Worm (Caenorhabditis elegans) whole organism, L1 larva: Measurements from ENCODE around the gene ckb-2.

Experiments used
- C04F5.9 ChIP-seq: sonication (generic microtip); optimal IDR thresholded peaks from 2 replicates; lab custom pipeline; 2016; ENCODE audit warnings: missing genetic modification characterization, missing compliant biosample characterization
- C34B4.2 ChIP-seq: sonication (generic microtip); optimal IDR thresholded peaks from 2 replicates; lab custom pipeline; 2017; ENCODE audit warnings: mild to moderate bottlenecking, missing genetic modification characterization, missing compliant biosample characterization
- aha-1 ChIP-seq: fragments of 150-350 bp; optimal IDR thresholded peaks from 2 replicates; lab custom pipeline; 2014; ENCODE audit warnings: missing biosample characterization, missing genetic modification characterization
- aly-2 ChIP-seq: fragments of 150-350 bp; optimal IDR thresholded peaks from 2 replicates; lab custom pipeline; 2014; ENCODE audit warnings: missing biosample characterization, missing genetic modification characterization
- ama-1 ChIP-seq: fragments of 150-350 bp; optimal IDR thresholded peaks from 2 replicates; lab custom pipeline; 2014
- blmp-1 ChIP-seq: fragments of 150-350 bp; optimal IDR thresholded peaks from 2 replicates; lab custom pipeline; 2014; ENCODE audit warnings: missing biosample characterization, missing genetic modification characterization
- ceh-63 ChIP-seq: fragments of 200-800 bp; sonication (Bioruptor generic); optimal IDR thresholded peaks from 2 replicates; lab custom pipeline; 2018; ENCODE audit warnings: mild to moderate bottlenecking, missing genetic modification characterization, missing compliant biosample characterization
- ceh-90 ChIP-seq: sonication (generic microtip); optimal IDR thresholded peaks from 2 replicates; lab custom pipeline; 2016; ENCODE audit warnings: missing genetic modification characterization, missing compliant biosample characterization
- dpl-1 ChIP-seq, 3 experiments: fragments of 150-350 bp in 2 of 3; sonication (generic microtip) in 1 of 3; optimal IDR thresholded peaks; 2 replicates each; lab custom pipeline; 2014 to 2017; ENCODE audit warnings: missing biosample characterization in 3 of 3, missing genetic modification characterization in 3 of 3, missing genetic modification reagents in 3 of 3
- efl-1 ChIP-seq, 4 experiments: fragments of 150-350 bp; optimal IDR thresholded peaks in 3 of 4; peaks in 1 of 4; 1 replicate in 1 of 4; 2 replicates in 3 of 4; lab custom pipeline; 2014; ENCODE audit warnings: missing biosample characterization in 2 of 4, missing genetic modification characterization in 2 of 4, missing genetic modification reagents in 2 of 4
- elt-2 ChIP-seq: sonication (generic microtip); optimal IDR thresholded peaks from 2 replicates; lab custom pipeline; 2016; ENCODE audit warnings: missing genetic modification characterization, mild to moderate bottlenecking, inconsistent platforms, missing compliant biosample characterization, missing genetic modification reagents
- elt-3 ChIP-seq, 6 experiments: fragments of 150-350 bp in 1 of 6; sonication (generic microtip); optimal IDR thresholded peaks; 2 replicates each; lab custom pipeline; 2017 to 2018; ENCODE audit warnings: missing biosample characterization in 6 of 6, missing genetic modification characterization in 6 of 6, inconsistent platforms in 1 of 6
- ets-5 ChIP-seq: fragments of 200-800 bp; sonication (Bioruptor generic); IDR thresholded peaks from 2 replicates; pipeline ENCODE4 v1.3.6; 2022; ENCODE audit warnings: missing genetic modification characterization, missing compliant biosample characterization
- fkh-10 ChIP-seq: sonication (generic microtip); optimal IDR thresholded peaks from 2 replicates; lab custom pipeline; 2017; ENCODE audit warnings: missing biosample characterization, missing genetic modification reagents, missing genetic modification characterization
- grh-1 ChIP-seq: fragments of 200-800 bp; sonication (Bioruptor generic); IDR thresholded peaks from 2 replicates; pipeline ENCODE4 v1.3.6; 2022; ENCODE audit warnings: missing genetic modification reagents, missing genetic modification characterization, missing compliant biosample characterization
- hlh-4 ChIP-seq: sonication (generic microtip); optimal IDR thresholded peaks from 2 replicates; lab custom pipeline; 2016; ENCODE audit warnings: mild to moderate bottlenecking, missing genetic modification characterization, missing compliant biosample characterization
- hpl-2 ChIP-seq: fragments of 150-350 bp; optimal IDR thresholded peaks from 2 replicates; lab custom pipeline; 2014; ENCODE audit warnings: missing biosample characterization, missing genetic modification reagents, missing genetic modification characterization
- jun-1 ChIP-seq: fragments of 150-350 bp; optimal IDR thresholded peaks from 2 replicates; lab custom pipeline; 2014; ENCODE audit warnings: missing biosample characterization, missing genetic modification reagents, missing genetic modification characterization
- lin-14 ChIP-seq: fragments of 200-800 bp; sonication (Bioruptor generic); optimal IDR thresholded peaks from 2 replicates; lab custom pipeline; 2018; ENCODE audit warnings: mild to moderate bottlenecking, missing genetic modification characterization, moderate library complexity, missing compliant biosample characterization
- lin-35 ChIP-seq, 2 experiments: fragments of 150-350 bp; optimal IDR thresholded peaks; 2 replicates each; lab custom pipeline; 2014; ENCODE audit warnings: missing biosample characterization in 2 of 2, missing genetic modification characterization in 2 of 2, missing genetic modification reagents in 2 of 2
- lsy-2 ChIP-seq, 2 experiments: fragments of 150-350 bp; optimal IDR thresholded peaks; 2 replicates each; lab custom pipeline; 2014; ENCODE audit warnings: missing biosample characterization in 2 of 2, missing genetic modification characterization in 2 of 2
- mab-9 ChIP-seq: fragments of 200-800 bp; sonication (Bioruptor generic); IDR thresholded peaks from 2 replicates; pipeline ENCODE4 v1.3.6; 2022; ENCODE audit warnings: missing genetic modification reagents, missing genetic modification characterization, missing compliant biosample characterization
- mdl-1 ChIP-seq, 2 experiments: fragments of 150-350 bp; optimal IDR thresholded peaks; 2 replicates each; lab custom pipeline; 2014 to 2017; ENCODE audit warnings: missing biosample characterization in 2 of 2, missing genetic modification characterization in 2 of 2, inconsistent platforms in 1 of 2
- mef-2 ChIP-seq: fragments of 150-350 bp; optimal IDR thresholded peaks from 2 replicates; lab custom pipeline; 2014; ENCODE audit warnings: missing biosample characterization, missing genetic modification characterization
- mep-1 ChIP-seq: fragments of 150-350 bp; optimal IDR thresholded peaks from 2 replicates; lab custom pipeline; 2014; ENCODE audit warnings: missing biosample characterization, missing genetic modification characterization
- nhr-19 ChIP-seq: fragments of 200-800 bp; sonication (Bioruptor generic); conservative IDR thresholded peaks from 2 replicates; pipeline ENCODE4 v1.3.6; 2022; ENCODE audit warnings: missing genetic modification characterization, missing compliant biosample characterization
- nhr-47 ChIP-seq: sonication (generic microtip); optimal IDR thresholded peaks from 2 replicates; lab custom pipeline; 2016; ENCODE audit warnings: mild to moderate bottlenecking, missing genetic modification characterization, moderate library complexity, missing compliant biosample characterization
- nhr-71 ChIP-seq: sonication (generic microtip); optimal IDR thresholded peaks from 2 replicates; lab custom pipeline; 2016; ENCODE audit warnings: mild to moderate bottlenecking, missing genetic modification characterization, moderate library complexity, missing compliant biosample characterization
- nhr-85 ChIP-seq: sonication (generic microtip); peaks from one replicate; lab custom pipeline; 2016; ENCODE audit warnings: missing genetic modification characterization, inconsistent platforms, missing compliant biosample characterization
- nhr-90 ChIP-seq: sonication (generic microtip); optimal IDR thresholded peaks from 2 replicates; lab custom pipeline; 2016; ENCODE audit warnings: mild to moderate bottlenecking, missing genetic modification characterization, missing compliant biosample characterization; ENCODE audit not compliant: poor library complexity
- rnt-1 ChIP-seq: sonication (generic microtip); optimal IDR thresholded peaks from 2 replicates; lab custom pipeline; 2016; ENCODE audit warnings: mild to moderate bottlenecking, missing genetic modification characterization, moderate library complexity, missing compliant biosample characterization
- skn-1 ChIP-seq: fragments of 150-350 bp; optimal IDR thresholded peaks from 2 replicates; lab custom pipeline; 2014; ENCODE audit warnings: missing biosample characterization, missing genetic modification characterization
- snpc-4 ChIP-seq: fragments of 150-350 bp; optimal IDR thresholded peaks from 2 replicates; lab custom pipeline; 2014; ENCODE audit warnings: missing biosample characterization, missing genetic modification characterization
- sup-37 ChIP-seq: fragments of 200-800 bp; sonication (Bioruptor generic); optimal IDR thresholded peaks from 2 replicates; lab custom pipeline; 2018; ENCODE audit warnings: mild to moderate bottlenecking, missing genetic modification characterization, missing compliant biosample characterization
- swsn-7 ChIP-seq: sonication (generic microtip); optimal IDR thresholded peaks from 2 replicates; lab custom pipeline; 2016; ENCODE audit warnings: missing genetic modification characterization, missing compliant biosample characterization
- tbx-2 ChIP-seq: sonication (generic microtip); optimal IDR thresholded peaks from 2 replicates; lab custom pipeline; 2016; ENCODE audit warnings: missing genetic modification characterization, missing compliant biosample characterization
- tlp-1 ChIP-seq: fragments of 150-350 bp; optimal IDR thresholded peaks from 2 replicates; lab custom pipeline; 2014; ENCODE audit warnings: missing biosample characterization, missing genetic modification characterization
- unc-130 ChIP-seq: fragments of 150-350 bp; optimal IDR thresholded peaks from 2 replicates; lab custom pipeline; 2017; ENCODE audit warnings: missing biosample characterization, missing genetic modification characterization, inconsistent platforms
- unc-86 ChIP-seq: sonication (generic microtip); optimal IDR thresholded peaks from 2 replicates; lab custom pipeline; 2016; ENCODE audit warnings: missing genetic modification characterization, missing compliant biosample characterization
- zag-1 ChIP-seq: fragments of 150-350 bp; optimal IDR thresholded peaks from 2 replicates; lab custom pipeline; 2014; ENCODE audit warnings: missing biosample characterization, missing genetic modification characterization

The ckb-2 gene

ce11 chrIII:4345034-4345433 lies 22.7 kb upstream of the ckb-2 start, which contains the start of gene hse-5 (continued):
- no peak for TF ChIP-seq ceh-63 (GFP tag; lab: Kevin White, UChicago)

- TF ChIP-seq elt-3 (tag; optimal IDR thresholded peaks at IDR 0.05; lab: Kevin White, UChicago) (no peak), hpl-2 (GFP tag; lab: Kevin White, UChicago) (no peak), skn-1 (tag; lab: Kevin White, UChicago) (no peak), lin-14 (GFP tag; lab: Kevin White, UChicago) (no peak), snpc-4 (no peak), nhr-90 (tag; lab: Kevin White, UChicago) (no peak), dpl-1 (GFP tag; optimal IDR thresholded peaks at IDR 0.05; lab: Kevin White, UChicago) (no peak), mef-2 (tag; lab: Kevin White, UChicago) (no peak), zag-1 (tag; lab: Kevin White, UChicago) (no peak), blmp-1 (tag; lab: Kevin White, UChicago) (no peak), ceh-90 (tag; lab: Kevin White, UChicago) (no peak), mab-9 (GFP tag; lab: Robert Waterston, UW) (no peak)
Measured at ce11 chrIII:4349799-4350198, 17.9 kb upstream of the ckb-2 start, which contains the start of gene B0285.6. Gene B0285.6, plus strand, starts transcription at chrIII:4350099.

- TF ChIP-seq lin-35 (GFP tag; optimal IDR thresholded peaks at IDR 0.05; lab: Kevin White, UChicago) (no peak), efl-1 (optimal IDR thresholded peaks at IDR 0.05; lab: Kevin White, UChicago) (no peak), efl-1 (GFP tag; optimal IDR thresholded peaks at IDR 0.05 in 1 of 2; lab: Kevin White, UChicago) (peak in 1 of 2 experiments; percentile 55), swsn-7 (tag; lab: Kevin White, UChicago) (no peak)
Measured at ce11 chrIII:4356384-4356783, 11.4 kb upstream of the ckb-2 start, which contains the start of gene mnp-1. Gene mnp-1, plus strand, starts transcription at chrIII:4356594.

ce11 chrIII:4357438-4357837 lies 10.3 kb upstream of the ckb-2 start:
- no peak for TF ChIP-seq rnt-1 (tag; lab: Kevin White, UChicago)
- peak; percentile 27 for TF ChIP-seq elt-2

- TF ChIP-seq C34B4.2 (tag; lab: Kevin White, UChicago) (no peak), unc-130 (peak; percentile 34), hlh-4 (no peak), dpl-1 (GFP tag; optimal IDR thresholded peaks at IDR 0.05; lab: Kevin White, UChicago) (no peak), ets-5 (no peak), C04F5.9 (tag; lab: Kevin White, UChicago) (no peak), ceh-63 (GFP tag; lab: Kevin White, UChicago) (no peak), blmp-1 (tag; lab: Kevin White, UChicago) (no peak), tbx-2 (tag; lab: Kevin White, UChicago) (no peak), nhr-47 (no peak), aly-2 (tag; lab: Kevin White, UChicago) (no peak), jun-1 (tag; lab: Kevin White, UChicago) (no peak), aha-1 (no peak), ama-1 (lab: Kevin White, UChicago) (no peak), elt-3 (tag; optimal IDR thresholded peaks at IDR 0.05; lab: Kevin White, UChicago) (no peak), sup-37 (no peak), rnt-1 (tag; lab: Kevin White, UChicago) (peak; percentile 64), snpc-4 (no peak), nhr-19 (GFP tag; lab: Robert Waterston, UW) (no peak), mdl-1 (tag; optimal IDR thresholded peaks at IDR 0.05; lab: Kevin White, UChicago) (peak in 1 of 2 experiments; percentile 7), lin-14 (GFP tag; lab: Kevin White, UChicago) (no peak), tlp-1 (no peak), nhr-85 (no peak), lsy-2 (tag; optimal IDR thresholded peaks at IDR 0.05; lab: Kevin White, UChicago) (peak in 1 of 2 experiments; percentile 4), mep-1 (tag; lab: Kevin White, UChicago) (no peak), grh-1 (GFP tag; lab: Robert Waterston, UW) (no peak), fkh-10 (GFP tag; lab: Kevin White, UChicago) (no peak), nhr-71 (peak; percentile 49), unc-86 (tag; lab: Kevin White, UChicago) (no peak)
Measured at ce11 chrIII:4358345-4358744, 9.4 kb upstream of the ckb-2 start.
